Worm (Caenorhabditis elegans): ENCODE data around the gene srlf-7.

Gene srlf-7

DNA sequence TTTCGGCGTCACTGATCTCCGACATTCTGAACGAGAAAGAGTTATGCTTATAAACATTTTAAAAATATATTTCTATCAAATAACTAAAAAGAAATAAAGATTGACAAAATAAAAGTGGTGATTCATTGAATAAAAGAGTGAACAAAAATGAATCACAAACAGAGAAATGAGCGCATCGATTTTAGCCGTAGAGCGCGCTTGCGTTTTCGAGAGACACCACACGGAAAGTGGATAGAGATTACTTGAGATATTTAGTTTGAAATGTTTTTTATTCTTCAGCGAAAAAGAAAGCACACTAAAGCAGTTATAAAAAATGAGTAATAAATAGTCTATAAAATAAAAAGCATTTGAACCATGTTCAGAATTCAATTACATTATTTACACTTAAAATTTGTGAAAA lies 41.1 kb downstream of the srlf-7 start, which contains the start of gene cap-1:
Gene cap-1, minus strand, starts transcription at position 26 of the 400 bp plus-strand sequence.
- TF ChIP-seq elt-3 (tag; optimal IDR thresholded peaks at IDR 0.05), result no peak
- TF ChIP-seq ama-1 (optimal IDR thresholded peaks at IDR 0.05), result no peak
- TF ChIP-seq lsy-2 (tag; optimal IDR thresholded peaks at IDR 0.05), result peak; percentile 35 to 82
- TF ChIP-seq mdl-1 (tag; optimal IDR thresholded peaks at IDR 0.05), result no peak
- TF ChIP-seq nhr-129 (tag; optimal IDR thresholded peaks at IDR 0.05), result peak; percentile 75
- TF ChIP-seq sma-9 (GFP tag; optimal IDR thresholded peaks at IDR 0.05), result peak; percentile 66
- TF ChIP-seq sma-9 (tag; optimal IDR thresholded peaks at IDR 0.05), result no peak
- no peak for TF ChIP-seq ceh-82 (tag; optimal IDR thresholded peaks at IDR 0.05)
- peak; percentile 55 for TF ChIP-seq gmeb-1 (tag; optimal IDR thresholded peaks at IDR 0.05)
- peak; percentile 5 for TF ChIP-seq mab-5 (tag; optimal IDR thresholded peaks at IDR 0.05)
- no peak for TF ChIP-seq ztf-11 (tag; optimal IDR thresholded peaks at IDR 0.05)
- TF ChIP-seq sem-4 (tag; optimal IDR thresholded peaks at IDR 0.05), result peak; percentile 84
- TF ChIP-seq dmd-4 (tag; optimal IDR thresholded peaks at IDR 0.05), result no peak
- no peak for TF ChIP-seq nhr-77 (tag; optimal IDR thresholded peaks at IDR 0.05)
- TF ChIP-seq elt-1 (tag; optimal IDR thresholded peaks at IDR 0.05), result no peak
- peak; percentile 69 for TF ChIP-seq crh-2 (tag; optimal IDR thresholded peaks at IDR 0.05)
- TF ChIP-seq unc-55 (GFP tag; optimal IDR thresholded peaks at IDR 0.05), result peak; percentile 88
- TF ChIP-seq F13H6.1 (tag; optimal IDR thresholded peaks at IDR 0.05), result peak; percentile 24
- TF ChIP-seq C34F6.9 (tag; optimal IDR thresholded peaks at IDR 0.05), result peak; percentile 92
- peak; percentile 44 for TF ChIP-seq snpc-4 (tag; optimal IDR thresholded peaks at IDR 0.05)
- no peak for TF ChIP-seq skn-1 (tag; optimal IDR thresholded peaks at IDR 0.05)
- no peak for TF ChIP-seq aly-2 (tag; optimal IDR thresholded peaks at IDR 0.05)
- TF ChIP-seq nhr-6 (tag; optimal IDR thresholded peaks at IDR 0.05), result no peak
- TF ChIP-seq nhr-25 (tag; optimal IDR thresholded peaks at IDR 0.05), result peak; percentile 29
- no peak for TF ChIP-seq ZK546.5 (tag; optimal IDR thresholded peaks at IDR 0.05)
- peak; percentile 75 for TF ChIP-seq sma-3 (GFP tag; optimal IDR thresholded peaks at IDR 0.05)
- TF ChIP-seq nhr-21 (tag; optimal IDR thresholded peaks at IDR 0.05), result peak; percentile 6
- peak; percentile 99 for TF ChIP-seq fos-1 (tag; optimal IDR thresholded peaks at IDR 0.05)
- TF ChIP-seq lin-13 (GFP tag; optimal IDR thresholded peaks at IDR 0.05), result peak; percentile 75
- no peak for TF ChIP-seq mbf-1 (tag; optimal IDR thresholded peaks at IDR 0.05)

DNA sequence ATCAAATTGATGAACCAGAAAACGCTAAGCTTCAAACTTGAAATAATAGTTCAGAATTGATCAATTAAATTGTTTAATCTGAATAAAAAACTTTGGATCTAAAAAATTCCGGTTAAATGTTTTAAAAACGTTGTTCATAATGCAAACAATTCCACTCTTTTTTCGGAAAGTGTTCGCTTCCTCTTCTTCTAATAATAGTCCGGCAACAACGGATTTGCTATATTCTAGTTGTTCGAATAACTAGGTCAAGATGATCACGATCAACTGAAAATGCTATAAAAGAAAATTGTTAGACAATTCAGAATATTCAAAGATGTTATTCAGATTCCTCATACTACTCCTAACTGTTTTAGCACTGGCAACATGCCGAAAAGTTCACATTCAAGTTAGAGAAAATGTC lies 41.8 kb downstream of the srlf-7 start, which contains the start of gene D2024.4:
Gene D2024.4, plus strand, starts transcription at position 301 of the 400 bp plus-strand sequence.
- TF ChIP-seq nhr-129 (tag; optimal IDR thresholded peaks at IDR 0.05) (no peak), snpc-4 (tag; optimal IDR thresholded peaks at IDR 0.05) (no peak), nhr-11 (tag; optimal IDR thresholded peaks at IDR 0.05) (no peak), nhr-77 (tag; optimal IDR thresholded peaks at IDR 0.05) (no peak), unc-62 (GFP tag; optimal IDR thresholded peaks at IDR 0.05) (no peak), ztf-4 (tag; optimal IDR thresholded peaks at IDR 0.05) (no peak), egl-27 (tag; optimal IDR thresholded peaks at IDR 0.05) (no peak), elt-3 (tag; optimal IDR thresholded peaks at IDR 0.05) (no peak), lsy-2 (tag; optimal IDR thresholded peaks at IDR 0.05) (no peak), Y55F3AM.14 (GFP tag; optimal IDR thresholded peaks at IDR 0.05) (no peak), elt-1 (tag; optimal IDR thresholded peaks at IDR 0.05) (no peak)

DNA sequence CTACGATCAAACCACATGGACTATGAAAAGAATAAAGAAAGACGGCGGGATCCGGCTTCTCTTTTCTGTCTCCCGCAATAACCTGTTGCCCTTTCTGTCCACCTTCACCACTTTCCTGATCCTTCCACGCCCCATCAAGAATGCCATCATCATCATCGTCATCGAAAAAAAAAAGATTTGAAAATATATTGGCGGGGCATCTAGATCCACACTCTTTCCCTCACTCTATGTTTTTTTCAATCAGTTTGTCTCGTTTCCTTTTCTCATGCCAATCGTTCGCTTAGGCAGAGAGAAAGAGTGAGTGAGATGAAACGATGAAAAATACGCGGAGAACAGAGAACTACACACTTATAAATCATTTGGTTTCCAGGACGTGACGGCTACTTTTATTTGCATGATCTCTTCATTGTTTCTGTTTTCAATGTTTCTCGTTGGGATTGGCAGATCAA lies 44.5 kb downstream of the srlf-7 start:
- TF ChIP-seq aly-2 (tag; optimal IDR thresholded peaks at IDR 0.05) (no peak), unc-55 (GFP tag; optimal IDR thresholded peaks at IDR 0.05) (peak; percentile 56), lsy-2 (tag; optimal IDR thresholded peaks at IDR 0.05) (peak in 1 of 2 experiments; percentile 23), ztf-1 (GFP tag; conservative IDR thresholded peaks at IDR 0.05) (no peak), sma-9 (GFP tag; optimal IDR thresholded peaks at IDR 0.05) (no peak), sma-9 (tag; optimal IDR thresholded peaks at IDR 0.05) (no peak), F13H6.1 (tag; optimal IDR thresholded peaks at IDR 0.05) (peak; percentile 23), nhr-237 (tag; optimal IDR thresholded peaks at IDR 0.05) (no peak), lin-11 (tag; optimal IDR thresholded peaks at IDR 0.05) (no peak), sma-3 (GFP tag; optimal IDR thresholded peaks at IDR 0.05) (no peak), mbf-1 (tag; optimal IDR thresholded peaks at IDR 0.05) (no peak), zag-1 (tag; optimal IDR thresholded peaks at IDR 0.05) (no peak), C34F6.9 (tag; optimal IDR thresholded peaks at IDR 0.05) (peak; percentile 40), lin-13 (GFP tag; optimal IDR thresholded peaks at IDR 0.05) (no peak), mdl-1 (tag; optimal IDR thresholded peaks at IDR 0.05) (peak in 1 of 2 experiments; percentile 38), mab-5 (tag; optimal IDR thresholded peaks at IDR 0.05) (peak; percentile 77), lin-39 (tag; optimal IDR thresholded peaks at IDR 0.05) (peak; percentile 21), unc-62 (GFP tag; optimal IDR thresholded peaks at IDR 0.05) (no peak)
